Fruit fly (Drosophila melanogaster) whole organism, adult: ENCODE results near the gene CG14327.
A peak's percentile ranks its signal among the peaks of the same experiment; 100 is the strongest.

ENCODE experiments used
- CG12768 ChIP-seq: fragments of 200-800 bp; sonication (Bioruptor generic); optimal IDR thresholded peaks from 2 replicates; lab custom pipeline; 2017; ENCODE audit warnings: missing biosample characterization, missing genetic modification characterization, mild to moderate bottlenecking, moderate library complexity, missing genetic modification reagents
- CG14711 ChIP-seq: fragments of 200-800 bp; sonication (Bioruptor generic); optimal IDR thresholded peaks from 2 replicates; lab custom pipeline; 2018; ENCODE audit warnings: missing biosample characterization, mild to moderate bottlenecking, missing genetic modification characterization, moderate library complexity
- CG1620 ChIP-seq: fragments of 200-800 bp; sonication (Bioruptor generic); optimal IDR thresholded peaks from 2 replicates; lab custom pipeline; 2016; ENCODE audit warnings: missing biosample characterization, missing genetic modification characterization
- CG33017 ChIP-seq: fragments of 200-800 bp; sonication (Bioruptor generic); optimal IDR thresholded peaks from 2 replicates; lab custom pipeline; 2018; ENCODE audit warnings: missing biosample characterization, mild to moderate bottlenecking, missing genetic modification characterization, moderate library complexity
- CG7045 ChIP-seq: fragments of 200-800 bp; sonication (Bioruptor generic); optimal IDR thresholded peaks from 2 replicates; lab custom pipeline; 2017; ENCODE audit warnings: missing biosample characterization, mild to moderate bottlenecking, missing genetic modification characterization
- CG7101 ChIP-seq: fragments of 200-800 bp; sonication (Bioruptor generic); optimal IDR thresholded peaks from 2 replicates; lab custom pipeline; 2018; ENCODE audit warnings: missing biosample characterization, mild to moderate bottlenecking, missing genetic modification characterization, moderate library complexity
- Clk ChIP-seq: fragments of 200-800 bp; sonication (Bioruptor generic); optimal IDR thresholded peaks from 2 replicates; lab custom pipeline; 2017; ENCODE audit warnings: missing biosample characterization, missing genetic modification characterization
- Hr96 ChIP-seq: fragments of 200-800 bp; sonication (Bioruptor generic); optimal IDR thresholded peaks from 2 replicates; lab custom pipeline; 2016; ENCODE audit warnings: missing biosample characterization, missing genetic modification characterization
- bab1 ChIP-seq: fragments of 200-800 bp; sonication (Bioruptor generic); optimal IDR thresholded peaks from 3 replicates; lab custom pipeline; 2019; ENCODE audit warnings: missing biosample characterization, mild to moderate bottlenecking, missing genetic modification characterization, moderate library complexity
- cic ChIP-seq: fragments of 200-800 bp; sonication (Bioruptor generic); optimal IDR thresholded peaks from 2 replicates; lab custom pipeline; 2017; ENCODE audit warnings: missing biosample characterization, mild to moderate bottlenecking, missing genetic modification characterization, moderate library complexity
- kay ChIP-seq: fragments of 200-800 bp; sonication (Bioruptor generic); peaks from one replicate; lab custom pipeline; 2016; ENCODE audit warnings: missing biosample characterization, missing genetic modification characterization, borderline replicate concordance
- pad ChIP-seq: fragments of 200-800 bp; sonication (Bioruptor generic); optimal IDR thresholded peaks from 3 replicates; lab custom pipeline; 2017; ENCODE audit warnings: missing biosample characterization, missing genetic modification characterization, mild to moderate bottlenecking, moderate library complexity, missing genetic modification reagents
- tj ChIP-seq: fragments of 200-800 bp; sonication (Bioruptor generic); optimal IDR thresholded peaks from 3 replicates; lab custom pipeline; 2017; ENCODE audit warnings: missing biosample characterization, mild to moderate bottlenecking, missing genetic modification characterization, moderate library complexity
- toe ChIP-seq: fragments of 200-800 bp; sonication (Bioruptor generic); optimal IDR thresholded peaks from 2 replicates; lab custom pipeline; 2016; ENCODE audit warnings: missing biosample characterization, missing genetic modification characterization

DNA sequence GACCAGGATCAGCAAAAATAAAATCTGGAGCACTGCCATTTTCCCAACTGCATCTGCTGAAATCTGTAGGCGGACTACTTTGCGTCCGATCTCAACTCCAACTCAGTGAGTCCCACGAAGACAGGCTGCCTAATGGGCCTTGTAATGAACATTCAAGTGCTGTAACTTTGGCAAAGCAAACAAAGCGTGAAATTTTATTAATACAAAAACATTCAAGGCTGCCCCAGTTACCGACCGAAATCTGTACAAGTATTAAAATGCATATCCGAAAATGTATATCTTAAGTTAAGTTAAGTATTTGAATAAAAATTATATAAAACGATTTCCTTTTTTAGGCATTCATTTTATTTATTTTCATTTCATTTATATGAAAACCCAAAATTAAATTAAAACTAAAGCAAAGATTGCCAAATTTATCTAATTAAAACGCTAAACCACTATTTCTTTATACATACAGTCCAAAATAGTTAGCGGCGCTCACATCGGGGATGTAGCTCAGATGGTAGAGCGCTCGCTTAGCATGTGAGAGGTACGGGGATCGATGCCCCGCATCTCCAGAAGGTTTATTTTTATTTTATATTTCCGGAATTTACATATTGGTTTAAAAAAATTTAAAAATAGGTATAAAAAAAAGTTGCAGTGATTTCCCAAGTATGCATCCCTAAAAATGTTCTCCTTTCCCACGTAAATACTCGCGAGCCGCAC lies 8.7 kb downstream of the CG14327 start, which contains the start of gene CG14323:
- TF ChIP-seq CG14711 (tag; lab: Kevin White, UChicago) (no peak), CG33017 (no peak), CG7101 (no peak), tj (GFP tag; lab: Kevin White, UChicago) (no peak), Hr96 (no peak), CG7045 (no peak), Clk (no peak), cic (no peak), kay (GFP tag; lab: Kevin White, UChicago) (no peak), toe (GFP tag; lab: Kevin White, UChicago) (no peak), CG1620 (GFP tag; lab: Kevin White, UChicago) (no peak), CG12768 (GFP tag; lab: Kevin White, UChicago) (no peak), bab1 (GFP tag; lab: Kevin White, UChicago) (peak; percentile 26), pad (GFP tag; lab: Kevin White, UChicago) (no peak)
